Worm (Caenorhabditis elegans) whole organism, mixed stage, embryonic: ENCODE measurements around the gene elo-8.

ENCODE experiments used
- cnd-1 ChIP-seq: fragments of 200-800 bp; sonication (Bioruptor generic); optimal IDR thresholded peaks from 2 replicates; lab custom pipeline; 2018; ENCODE audit warnings: mild to moderate bottlenecking, missing genetic modification characterization, missing compliant biosample characterization
- lsy-2 ChIP-seq: fragments of 150-350 bp; optimal IDR thresholded peaks from 2 replicates; lab custom pipeline; 2014; ENCODE audit warnings: missing biosample characterization, missing genetic modification characterization
- nhr-12 ChIP-seq: fragments of 150-350 bp; optimal IDR thresholded peaks from 2 replicates; lab custom pipeline; 2014; ENCODE audit warnings: missing biosample characterization, missing genetic modification characterization

ce11 chrIII:11230581-11230980 is 1.3 kb downstream of the elo-8 start:
- TF ChIP-seq lsy-2 (tag; lab: Kevin White, UChicago) (no peak), nhr-12 (tag; lab: Kevin White, UChicago) (no peak), cnd-1 (tag; lab: Kevin White, UChicago) (no peak)
